Fruit fly (Drosophila melanogaster) whole organism, embryonic: ENCODE results near the gene eas.

Experiments used
- CG10959 ChIP-seq: fragments of 200-800 bp; sonication (Bioruptor generic); IDR thresholded peaks from 2 replicates; pipeline ENCODE4 v1.3.6; 2022; ENCODE audit warnings: missing biosample characterization, missing genetic modification characterization
- CG6689 ChIP-seq: fragments of 200-800 bp; sonication (Bioruptor generic); IDR thresholded peaks from 2 replicates; pipeline ENCODE4 v1.3.6; 2022; ENCODE audit warnings: missing biosample characterization, missing genetic modification characterization
- HHEX ChIP-seq: fragments of 200-800 bp; sonication (Bioruptor generic); optimal IDR thresholded peaks from 3 replicates; lab custom pipeline; 2017; ENCODE audit warnings: missing biosample characterization, mild to moderate bottlenecking, missing genetic modification characterization, missing genetic modification reagents
- HmgD ChIP-seq: fragments of 200-800 bp; sonication (Bioruptor generic); optimal IDR thresholded peaks from 3 replicates; lab custom pipeline; 2016; ENCODE audit warnings: missing biosample characterization, missing genetic modification characterization
- Hsf ChIP-seq: fragments of 200-800 bp; sonication (Bioruptor generic); optimal IDR thresholded peaks from 3 replicates; lab custom pipeline; 2016; ENCODE audit warnings: missing biosample characterization, missing genetic modification characterization
- Lpt ChIP-seq: fragments of >200 bp; optimal IDR thresholded peaks from 2 replicates; lab custom pipeline; 2018; ENCODE audit warnings: missing biosample characterization, missing genetic modification characterization
- Rx ChIP-seq: fragments of 200-800 bp; sonication (Bioruptor generic); IDR thresholded peaks from 2 replicates; pipeline ENCODE4 v1.3.6; 2022; ENCODE audit warnings: missing biosample characterization, missing genetic modification characterization
- Six4 ChIP-seq: fragments of 200-800 bp; sonication (Bioruptor generic); optimal IDR thresholded peaks from 2 replicates; lab custom pipeline; 2016; ENCODE audit warnings: missing biosample characterization, missing genetic modification characterization
- aop ChIP-seq: fragments of 200-800 bp; sonication (Bioruptor generic); IDR thresholded peaks from 2 replicates; pipeline ENCODE4 v1.3.6; 2022; ENCODE audit warnings: missing biosample characterization, missing genetic modification characterization
- dati ChIP-seq: fragments of 200-800 bp; sonication (Bioruptor generic); IDR thresholded peaks from 2 replicates; pipeline ENCODE4 v1.3.6; 2022; ENCODE audit warnings: missing biosample characterization, missing genetic modification characterization
- fu2 ChIP-seq: fragments of 200-800 bp; sonication (Bioruptor generic); optimal IDR thresholded peaks from 2 replicates; lab custom pipeline; 2016; ENCODE audit warnings: missing biosample characterization, missing genetic modification characterization
- lbe ChIP-seq: fragments of 200-800 bp; sonication (Bioruptor generic); optimal IDR thresholded peaks from 2 replicates; lab custom pipeline; 2016; ENCODE audit warnings: missing biosample characterization, mild to moderate bottlenecking, missing genetic modification characterization
- mam ChIP-seq: fragments of 200-800 bp; sonication (Bioruptor generic); optimal IDR thresholded peaks from 3 replicates; lab custom pipeline; 2016; ENCODE audit warnings: missing biosample characterization, missing genetic modification characterization
- unc-4 ChIP-seq: fragments of 200-800 bp; sonication (Bioruptor generic); IDR thresholded peaks from 2 replicates; pipeline ENCODE4 v1.3.6; 2022; ENCODE audit warnings: missing biosample characterization, missing genetic modification characterization; ENCODE audit not compliant: partially characterized antibody

dm6 chrX:16279340-16279941 lies 1.3 kb downstream of the eas start:
- peak; percentile 81 for TF ChIP-seq Rx (GFP tag; lab: Robert Waterston, UW)
- TF ChIP-seq HmgD (GFP tag; lab: Kevin White, UChicago): peak; percentile 41
- peak; percentile 89 for TF ChIP-seq CG6689 (GFP tag; lab: Robert Waterston, UW)
- TF ChIP-seq Lpt (GFP tag; lab: Kevin White, UChicago): no peak
- peak; percentile 81 for TF ChIP-seq Hsf (GFP tag; lab: Kevin White, UChicago)
- TF ChIP-seq Six4 (GFP tag; lab: Kevin White, UChicago): peak; percentile 58
- TF ChIP-seq dati (GFP tag; lab: Robert Waterston, UW): peak; percentile 69
- peak; percentile 68 for TF ChIP-seq lbe (GFP tag; lab: Kevin White, UChicago)
- TF ChIP-seq aop: no peak
- peak; percentile 58 for TF ChIP-seq fu2 (GFP tag; lab: Kevin White, UChicago)
- TF ChIP-seq HHEX: peak; percentile 79
- TF ChIP-seq mam (GFP tag; lab: Kevin White, UChicago): peak; percentile 96
- peak; percentile 82 for TF ChIP-seq CG10959 (GFP tag; lab: Robert Waterston, UW)
- no peak for TF ChIP-seq unc-4 (GFP tag; lab: Robert Waterston, UW)
